Worm (Caenorhabditis elegans) whole organism, L3 larva: ENCODE data around the gene nlp-33.

Source experiments
- R02D3.7 ChIP-seq: fragments of 150-350 bp; optimal IDR thresholded peaks from 2 replicates; lab custom pipeline; 2014; ENCODE audit warnings: missing biosample characterization, missing genetic modification characterization
- ZK546.5 ChIP-seq: sonication (generic microtip); optimal IDR thresholded peaks from 2 replicates; lab custom pipeline; 2017; ENCODE audit warnings: missing biosample characterization, missing genetic modification characterization
- aly-2 ChIP-seq: fragments of 150-350 bp; optimal IDR thresholded peaks from 2 replicates; lab custom pipeline; 2014; ENCODE audit warnings: missing biosample characterization, missing genetic modification characterization
- ama-1 ChIP-seq: fragments of 150-350 bp; optimal IDR thresholded peaks from 2 replicates; lab custom pipeline; 2018
- ceh-16 ChIP-seq: sonication (generic microtip); optimal IDR thresholded peaks from 2 replicates; lab custom pipeline; 2017; ENCODE audit warnings: missing biosample characterization, missing genetic modification characterization
- ceh-28 ChIP-seq: fragments of 150-350 bp; optimal IDR thresholded peaks from 2 replicates; lab custom pipeline; 2014; ENCODE audit warnings: missing biosample characterization, missing genetic modification reagents, missing genetic modification characterization
- ceh-82 ChIP-seq: fragments of 150-350 bp; optimal IDR thresholded peaks from 2 replicates; lab custom pipeline; 2014; ENCODE audit warnings: missing biosample characterization, missing genetic modification characterization
- ceh-9 ChIP-seq: sonication (generic microtip); optimal IDR thresholded peaks from 2 replicates; lab custom pipeline; 2018; ENCODE audit warnings: missing biosample characterization, missing genetic modification characterization
- daf-12 ChIP-seq: fragments of 150-350 bp; optimal IDR thresholded peaks from 2 replicates; lab custom pipeline; 2014; ENCODE audit warnings: missing biosample characterization, missing genetic modification reagents, missing genetic modification characterization
- egl-27 ChIP-seq: sonication (generic microtip); optimal IDR thresholded peaks from 4 replicates; lab custom pipeline; 2017; ENCODE audit warnings: missing biosample characterization, missing genetic modification reagents, missing genetic modification characterization
- egl-5 ChIP-seq: fragments of 150-350 bp; optimal IDR thresholded peaks from 2 replicates; lab custom pipeline; 2017; ENCODE audit warnings: missing biosample characterization, missing genetic modification reagents, missing genetic modification characterization, inconsistent platforms
- elt-1 ChIP-seq: fragments of 150-350 bp; optimal IDR thresholded peaks from 2 replicates; lab custom pipeline; 2014; ENCODE audit warnings: missing biosample characterization, missing genetic modification characterization
- elt-2 ChIP-seq: sonication (generic microtip); optimal IDR thresholded peaks from 2 replicates; lab custom pipeline; 2016; ENCODE audit warnings: missing genetic modification reagents, mild to moderate bottlenecking, missing genetic modification characterization, missing compliant biosample characterization
- elt-3 ChIP-seq, 3 experiments: fragments of 150-350 bp in 1 of 3; sonication (generic microtip) in 2 of 3; optimal IDR thresholded peaks; 2 replicates in 2 of 3; 4 replicates in 1 of 3; lab custom pipeline; 2014 to 2017; ENCODE audit warnings: missing biosample characterization in 3 of 3, missing genetic modification characterization in 3 of 3
- eor-1 ChIP-seq, 2 experiments: fragments of 150-350 bp; optimal IDR thresholded peaks; 2 replicates each; lab custom pipeline; 2014 to 2018; ENCODE audit warnings: missing biosample characterization in 2 of 2, missing genetic modification characterization in 2 of 2
- fkh-10 ChIP-seq: sonication (generic microtip); optimal IDR thresholded peaks from 2 replicates; lab custom pipeline; 2017; ENCODE audit warnings: missing biosample characterization, missing genetic modification reagents, missing genetic modification characterization
- fkh-2 ChIP-seq: fragments of 150-350 bp; optimal IDR thresholded peaks from 2 replicates; lab custom pipeline; 2014; ENCODE audit warnings: missing biosample characterization, missing genetic modification reagents, missing genetic modification characterization
- fos-1 ChIP-seq: fragments of 150-350 bp; optimal IDR thresholded peaks from 2 replicates; lab custom pipeline; 2014; ENCODE audit warnings: missing biosample characterization, missing genetic modification characterization
- hmg-11 ChIP-seq: sonication (generic microtip); optimal IDR thresholded peaks from 2 replicates; lab custom pipeline; 2016; ENCODE audit warnings: missing genetic modification characterization, missing compliant biosample characterization
- jun-1 ChIP-seq: fragments of 150-350 bp; optimal IDR thresholded peaks from 2 replicates; lab custom pipeline; 2014; ENCODE audit warnings: missing biosample characterization, missing genetic modification reagents, missing genetic modification characterization
- lin-15B ChIP-seq: fragments of 150-350 bp; optimal IDR thresholded peaks from 2 replicates; lab custom pipeline; 2014; ENCODE audit warnings: missing biosample characterization, missing genetic modification characterization
- lin-39 ChIP-seq: fragments of 150-350 bp; optimal IDR thresholded peaks from 2 replicates; lab custom pipeline; 2018; ENCODE audit warnings: missing biosample characterization, missing genetic modification reagents, missing genetic modification characterization
- lsy-12 ChIP-seq: sonication (generic microtip); optimal IDR thresholded peaks from 2 replicates; lab custom pipeline; 2016; ENCODE audit warnings: mild to moderate bottlenecking, missing genetic modification characterization, missing compliant biosample characterization
- mdl-1 ChIP-seq: fragments of 150-350 bp; optimal IDR thresholded peaks from 2 replicates; lab custom pipeline; 2014; ENCODE audit warnings: missing biosample characterization, missing genetic modification characterization
- mml-1 ChIP-seq: fragments of 150-350 bp; sonication (generic microtip); optimal IDR thresholded peaks from 3 replicates; lab custom pipeline; 2014; ENCODE audit warnings: missing biosample characterization, missing genetic modification characterization
- nfya-1 ChIP-seq: sonication (generic microtip); optimal IDR thresholded peaks from 2 replicates; lab custom pipeline; 2017; ENCODE audit warnings: missing genetic modification characterization, mild to moderate bottlenecking, missing compliant biosample characterization, antibody characterized with exemption, moderate library complexity; ENCODE audit not compliant: insufficient read depth
- nhr-11 ChIP-seq: fragments of 150-350 bp; optimal IDR thresholded peaks from 2 replicates; lab custom pipeline; 2014; ENCODE audit warnings: missing biosample characterization, missing genetic modification characterization
- nhr-12 ChIP-seq: fragments of 150-350 bp; optimal IDR thresholded peaks from 2 replicates; lab custom pipeline; 2014; ENCODE audit warnings: missing biosample characterization, missing genetic modification characterization
- nhr-23 ChIP-seq: fragments of 150-350 bp; optimal IDR thresholded peaks from 2 replicates; lab custom pipeline; 2014; ENCODE audit warnings: missing biosample characterization, missing genetic modification reagents, missing genetic modification characterization
- nhr-237 ChIP-seq: fragments of 150-350 bp; optimal IDR thresholded peaks from 2 replicates; lab custom pipeline; 2014; ENCODE audit warnings: missing biosample characterization, missing genetic modification characterization
- nhr-25 ChIP-seq: sonication (generic microtip); optimal IDR thresholded peaks from 2 replicates; lab custom pipeline; 2017; ENCODE audit warnings: missing biosample characterization, missing genetic modification characterization
- nhr-28 ChIP-seq: fragments of 150-350 bp; optimal IDR thresholded peaks from 2 replicates; lab custom pipeline; 2014; ENCODE audit warnings: missing biosample characterization, missing genetic modification characterization
- nhr-43 ChIP-seq: sonication (generic microtip); optimal IDR thresholded peaks from 2 replicates; lab custom pipeline; 2016; ENCODE audit warnings: mild to moderate bottlenecking, missing genetic modification characterization, missing compliant biosample characterization; ENCODE audit not compliant: poor library complexity, severe bottlenecking
- nhr-67 ChIP-seq: fragments of 150-350 bp; optimal IDR thresholded peaks from 2 replicates; lab custom pipeline; 2014; ENCODE audit warnings: missing biosample characterization, missing genetic modification characterization
- nhr-76 ChIP-seq: fragments of 150-350 bp; sonication (generic microtip); optimal IDR thresholded peaks from 5 replicates; lab custom pipeline; 2014; ENCODE audit warnings: missing biosample characterization, missing genetic modification characterization
- nhr-77 ChIP-seq: fragments of 150-350 bp; optimal IDR thresholded peaks from 2 replicates; lab custom pipeline; 2014; ENCODE audit warnings: missing biosample characterization, missing genetic modification characterization
- pha-4 ChIP-seq: fragments of 150-350 bp; optimal IDR thresholded peaks from 2 replicates; lab custom pipeline; 2014; ENCODE audit warnings: missing biosample characterization, missing genetic modification reagents, missing genetic modification characterization
- pqm-1 ChIP-seq: fragments of 150-350 bp; optimal IDR thresholded peaks from 2 replicates; lab custom pipeline; 2017; ENCODE audit warnings: missing biosample characterization, missing genetic modification characterization, inconsistent platforms
- sea-2 ChIP-seq: fragments of 150-350 bp; sonication (generic microtip); optimal IDR thresholded peaks from 4 replicates; lab custom pipeline; 2014; ENCODE audit warnings: missing biosample characterization, missing genetic modification reagents, missing genetic modification characterization
- skn-1 ChIP-seq: fragments of 150-350 bp; optimal IDR thresholded peaks from 2 replicates; lab custom pipeline; 2014; ENCODE audit warnings: missing biosample characterization, missing genetic modification characterization
- snpc-4 ChIP-seq: fragments of 150-350 bp; optimal IDR thresholded peaks from 2 replicates; lab custom pipeline; 2014; ENCODE audit warnings: missing biosample characterization, missing genetic modification characterization
- tbx-2 ChIP-seq: sonication (generic microtip); optimal IDR thresholded peaks from 2 replicates; lab custom pipeline; 2016; ENCODE audit warnings: mild to moderate bottlenecking, missing genetic modification characterization, missing compliant biosample characterization
- unc-39 ChIP-seq: sonication (generic microtip); optimal IDR thresholded peaks from 4 replicates; lab custom pipeline; 2017; ENCODE audit warnings: missing biosample characterization, missing genetic modification characterization
- unc-62 ChIP-seq: fragments of 150-350 bp; sonication (generic microtip); optimal IDR thresholded peaks from 4 replicates; lab custom pipeline; 2014; ENCODE audit warnings: missing biosample characterization, missing genetic modification reagents, missing genetic modification characterization
- zag-1 ChIP-seq: fragments of 150-350 bp; optimal IDR thresholded peaks from 2 replicates; lab custom pipeline; 2014; ENCODE audit warnings: missing biosample characterization, missing genetic modification characterization
- ztf-11 ChIP-seq: fragments of 150-350 bp; optimal IDR thresholded peaks from 2 replicates; lab custom pipeline; 2014; ENCODE audit warnings: missing biosample characterization, missing genetic modification characterization
- ztf-4 ChIP-seq: fragments of 150-350 bp; optimal IDR thresholded peaks from 2 replicates; lab custom pipeline; 2014; ENCODE audit warnings: missing biosample characterization, missing genetic modification characterization

The nlp-33 gene

ce11 chrV:11146958-11147779, at the start of gene nlp-33, which contains the start of gene T19C4.24:
TSS of gene nlp-33 (plus strand) at chrV:11147346.
TSS of gene T19C4.24 (minus strand) at chrV:11147008.
- TF ChIP-seq tbx-2 (tag; lab: Kevin White, UChicago) (no peak), mml-1 (no peak), nhr-12 (no peak), ztf-4 (tag; lab: Kevin White, UChicago) (no peak), jun-1 (tag; lab: Kevin White, UChicago) (no peak), egl-27 (no peak), lin-39 (tag; lab: Kevin White, UChicago) (no peak), ZK546.5 (tag; lab: Kevin White, UChicago) (no peak), elt-1 (tag; lab: Kevin White, UChicago) (peak; percentile 50), ztf-11 (tag; lab: Kevin White, UChicago) (no peak), nhr-77 (tag; lab: Kevin White, UChicago) (no peak), nhr-237 (no peak), aly-2 (tag; lab: Kevin White, UChicago) (no peak), R02D3.7 (tag; lab: Kevin White, UChicago) (peak; percentile 8), ceh-82 (no peak), pqm-1 (tag; lab: Kevin White, UChicago) (no peak), fkh-2 (tag; lab: Kevin White, UChicago) (no peak), fos-1 (tag; lab: Kevin White, UChicago) (no peak), unc-39 (tag; lab: Kevin White, UChicago) (no peak), ceh-9 (tag; lab: Kevin White, UChicago) (no peak), sea-2 (GFP tag; lab: Kevin White, UChicago) (no peak), daf-12 (tag; lab: Kevin White, UChicago) (no peak), hmg-11 (tag; lab: Kevin White, UChicago) (no peak), ama-1 (lab: Kevin White, UChicago) (peak; percentile 91), nhr-76 (tag; lab: Kevin White, UChicago) (no peak), skn-1 (no peak), nhr-11 (tag; lab: Kevin White, UChicago) (no peak), ceh-28 (tag; lab: Kevin White, UChicago) (no peak), nhr-28 (tag; lab: Kevin White, UChicago) (no peak), pha-4 (tag; lab: Kevin White, UChicago) (no peak), nhr-67 (tag; lab: Kevin White, UChicago) (no peak), eor-1 (tag; optimal IDR thresholded peaks at IDR 0.05; lab: Kevin White, UChicago) (no peak), nhr-43 (tag; lab: Kevin White, UChicago) (peak; percentile 61), mdl-1 (no peak), zag-1 (no peak), lsy-12 (tag; lab: Kevin White, UChicago) (no peak), lin-15B (tag; lab: Kevin White, UChicago) (no peak), nhr-25 (tag; lab: Kevin White, UChicago) (peak; percentile 66), elt-2 (tag; lab: Kevin White, UChicago) (no peak), nhr-23 (peak; percentile 37), snpc-4 (tag; lab: Kevin White, UChicago) (no peak), fkh-10 (GFP tag; lab: Kevin White, UChicago) (no peak), unc-62 (GFP tag; lab: Kevin White, UChicago) (no peak), ceh-16 (tag; lab: Kevin White, UChicago) (no peak), egl-5 (tag; lab: Kevin White, UChicago) (no peak), elt-3 (tag; optimal IDR thresholded peaks at IDR 0.05; lab: Kevin White, UChicago) (peak in 1 of 3 experiments; percentile 79), nfya-1 (peak; percentile 34)
